Fruit fly (Drosophila melanogaster): ENCODE measurements around the gene Or13a.

The Or13a gene

dm6 chrX:15996831-15997230 is 22.6 kb downstream of the Or13a start, which contains the start of gene CG8939 (continued):
- TF ChIP-seq dm (GFP tag; optimal IDR thresholded peaks at IDR 0.05) (peak; percentile 94), CG6791 (GFP tag; IDR thresholded peaks at IDR 0.05; ENCODE audit: partially characterized antibody) (no peak), CG8765 (GFP tag; IDR thresholded peaks at IDR 0.05) (no peak), H15 (GFP tag; IDR thresholded peaks at IDR 0.05) (no peak), Mad (GFP tag; optimal IDR thresholded peaks at IDR 0.05) (no peak), sqz (GFP tag; optimal IDR thresholded peaks at IDR 0.05) (no peak), org-1 (GFP tag; optimal IDR thresholded peaks at IDR 0.05) (no peak), fd64A (GFP tag; optimal IDR thresholded peaks at IDR 0.05) (no peak), CG9609 (GFP tag; optimal IDR thresholded peaks at IDR 0.05) (no peak), slbo (GFP tag; IDR thresholded peaks at IDR 0.05) (no peak), CG14965 (GFP tag; optimal IDR thresholded peaks at IDR 0.05; ENCODE audit: borderline replicate concordance) (no peak), B-H2 (GFP tag; optimal IDR thresholded peaks at IDR 0.05) (no peak), eyg (GFP tag; optimal IDR thresholded peaks at IDR 0.05) (no peak), Ets65A (GFP tag) (no peak), CG11247 (GFP tag; IDR thresholded peaks at IDR 0.05) (no peak), luna (GFP tag; optimal IDR thresholded peaks at IDR 0.05) (no peak), bsh (GFP tag; optimal IDR thresholded peaks at IDR 0.05) (no peak), HmgD (GFP tag; optimal IDR thresholded peaks at IDR 0.05) (no peak), CG11695 (GFP tag; IDR thresholded peaks at IDR 0.05) (no peak), Gsc (GFP tag; IDR thresholded peaks at IDR 0.05) (no peak), hbn (GFP tag; IDR thresholded peaks at IDR 0.05; ENCODE audit: partially characterized antibody) (no peak), Sry-β (GFP tag; optimal IDR thresholded peaks at IDR 0.05) (no peak), CG6765 (GFP tag; optimal IDR thresholded peaks at IDR 0.05) (no peak), B-H1 (GFP tag; IDR thresholded peaks at IDR 0.05) (no peak), CG2120 (GFP tag; optimal IDR thresholded peaks at IDR 0.05) (no peak), gsb-n (tag; optimal IDR thresholded peaks at IDR 0.05) (no peak), CG11085 (GFP tag; IDR thresholded peaks at IDR 0.05) (no peak), yki (optimal IDR thresholded peaks at IDR 0.05) (no peak), h (optimal IDR thresholded peaks at IDR 0.05) (no peak), sob (GFP tag; IDR thresholded peaks at IDR 0.05) (no peak), p53 (GFP tag; optimal IDR thresholded peaks at IDR 0.05) (no peak), Hmr (GFP tag; optimal IDR thresholded peaks at IDR 0.05) (no peak), ato (GFP tag; IDR thresholded peaks at IDR 0.05; ENCODE audit: partially characterized antibody) (0 out of 2 replicates have a peak, but pooled peaks have one; percentile 7), BEAF-32 (GFP tag; optimal IDR thresholded peaks at IDR 0.05) (peak; percentile 37), sd (tag; optimal IDR thresholded peaks at IDR 0.05) (no peak), Fer2 (tag; optimal IDR thresholded peaks at IDR 0.05) (no peak), CG12391 (tag; optimal IDR thresholded peaks at IDR 0.05) (peak; percentile 12), CG7928 (GFP tag; optimal IDR thresholded peaks at IDR 0.05) (no peak), pum (GFP tag; optimal IDR thresholded peaks at IDR 0.05) (no peak), Dek (tag; optimal IDR thresholded peaks at IDR 0.05) (no peak), Rx (GFP tag; IDR thresholded peaks at IDR 0.05) (no peak), Dp (GFP tag; optimal IDR thresholded peaks at IDR 0.05) (peak; percentile 74), CG11504 (tag; optimal IDR thresholded peaks at IDR 0.05) (no peak), Drgx (GFP tag; IDR thresholded peaks at IDR 0.05) (no peak), lilli (GFP tag; optimal IDR thresholded peaks at IDR 0.05) (no peak), CG14050 (GFP tag; IDR thresholded peaks at IDR 0.05) (no peak), sens-2 (GFP tag; IDR thresholded peaks at IDR 0.05) (no peak), CG16863 (GFP tag; optimal IDR thresholded peaks at IDR 0.05) (no peak), Tbp (GFP tag; optimal IDR thresholded peaks at IDR 0.05) (peak; percentile 77), CG11560 (tag; IDR thresholded peaks at IDR 0.05) (no peak), odd (GFP tag; optimal IDR thresholded peaks at IDR 0.05) (no peak), Max (GFP tag; optimal IDR thresholded peaks at IDR 0.05) (peak; percentile 90), lov (optimal IDR thresholded peaks at IDR 0.05) (no peak), lov (GFP tag; IDR thresholded peaks at IDR 0.05) (no peak)

Data from whole organism, embryonic.